Worm (Caenorhabditis elegans) whole organism, L2 larva: ENCODE measurements around the gene F44E2.4.

Experiments
- F13H6.1 ChIP-seq: sonication (generic microtip); optimal IDR thresholded peaks from 2 replicates; lab custom pipeline; 2016; ENCODE audit warnings: missing genetic modification characterization, missing compliant biosample characterization
- ZK546.5 ChIP-seq: sonication (generic microtip); optimal IDR thresholded peaks from 2 replicates; lab custom pipeline; 2017; ENCODE audit warnings: missing biosample characterization, missing genetic modification characterization
- ceh-16 ChIP-seq: fragments of 150-350 bp; optimal IDR thresholded peaks from 2 replicates; lab custom pipeline; 2014; ENCODE audit warnings: missing biosample characterization, missing genetic modification characterization
- ceh-82 ChIP-seq: fragments of 150-350 bp; optimal IDR thresholded peaks from 2 replicates; lab custom pipeline; 2014; ENCODE audit warnings: missing biosample characterization, missing genetic modification characterization
- fos-1 ChIP-seq: fragments of 150-350 bp; optimal IDR thresholded peaks from 2 replicates; lab custom pipeline; 2014; ENCODE audit warnings: missing biosample characterization, missing genetic modification characterization
- lin-13 ChIP-seq: fragments of 150-350 bp; optimal IDR thresholded peaks from 2 replicates; lab custom pipeline; 2014; ENCODE audit warnings: missing biosample characterization, missing genetic modification reagents, missing genetic modification characterization
- lin-39 ChIP-seq: fragments of 150-350 bp; optimal IDR thresholded peaks from 2 replicates; lab custom pipeline; 2014; ENCODE audit warnings: missing biosample characterization, missing genetic modification reagents, missing genetic modification characterization
- lsy-2 ChIP-seq, 2 experiments: fragments of 150-350 bp in 1 of 2; sonication (generic microtip) in 1 of 2; optimal IDR thresholded peaks; 2 replicates each; lab custom pipeline; 2014 to 2017; ENCODE audit warnings: missing biosample characterization in 2 of 2, missing genetic modification characterization in 2 of 2
- nhr-11 ChIP-seq: fragments of 150-350 bp; optimal IDR thresholded peaks from 2 replicates; lab custom pipeline; 2014; ENCODE audit warnings: missing biosample characterization, missing genetic modification characterization
- sma-9 ChIP-seq, 2 experiments: fragments of 150-350 bp in 1 of 2; sonication (generic microtip) in 1 of 2; optimal IDR thresholded peaks; 2 replicates each; lab custom pipeline; 2014 to 2016; ENCODE audit warnings: missing genetic modification characterization in 2 of 2, mild to moderate bottlenecking in 1 of 2, missing biosample characterization in 1 of 2, missing compliant biosample characterization in 1 of 2, missing genetic modification reagents in 1 of 2, moderate library complexity in 1 of 2
- unc-62 ChIP-seq: fragments of 150-350 bp; optimal IDR thresholded peaks from 2 replicates; lab custom pipeline; 2014; ENCODE audit warnings: missing biosample characterization, missing genetic modification reagents, missing genetic modification characterization
- zag-1 ChIP-seq: fragments of 150-350 bp; optimal IDR thresholded peaks from 2 replicates; lab custom pipeline; 2014; ENCODE audit warnings: missing biosample characterization, missing genetic modification characterization

ce11 chrIII:8885150-8885549 lies 46.9 kb upstream of the F44E2.4 start, which contains the start of gene svop-1:
- TF ChIP-seq lsy-2 (tag; optimal IDR thresholded peaks at IDR 0.05; lab: Kevin White, UChicago) = no peak
- TF ChIP-seq sma-9 (GFP tag; optimal IDR thresholded peaks at IDR 0.05; lab: Kevin White, UChicago) = no peak
- TF ChIP-seq sma-9 (tag; optimal IDR thresholded peaks at IDR 0.05; lab: Kevin White, UChicago) = no peak
- no peak for TF ChIP-seq lin-39 (tag; lab: Kevin White, UChicago)
- no peak for TF ChIP-seq ZK546.5
- no peak for TF ChIP-seq ceh-82 (tag; lab: Kevin White, UChicago)
- TF ChIP-seq zag-1 = no peak
- no peak for TF ChIP-seq nhr-11
- no peak for TF ChIP-seq F13H6.1 (tag; lab: Kevin White, UChicago)
- TF ChIP-seq fos-1 (tag; lab: Kevin White, UChicago) = no peak
- no peak for TF ChIP-seq ceh-16
- no peak for TF ChIP-seq lin-13
- TF ChIP-seq unc-62 = no peak
